Worm (Caenorhabditis elegans) whole organism, L1 larva: ENCODE results near the gene orc-1.

Experiments used
- C04F5.9 ChIP-seq: sonication (generic microtip); optimal IDR thresholded peaks from 2 replicates; lab custom pipeline; 2016; ENCODE audit warnings: missing genetic modification characterization, missing compliant biosample characterization
- C16A3.4 ChIP-seq: fragments of 150-350 bp; optimal IDR thresholded peaks from 2 replicates; lab custom pipeline; 2014; ENCODE audit warnings: missing biosample characterization, missing genetic modification characterization
- F16B12.6 ChIP-seq: fragments of 150-350 bp; optimal IDR thresholded peaks from 2 replicates; lab custom pipeline; 2014; ENCODE audit warnings: missing biosample characterization, missing genetic modification characterization
- aly-2 ChIP-seq: fragments of 150-350 bp; optimal IDR thresholded peaks from 2 replicates; lab custom pipeline; 2014; ENCODE audit warnings: missing biosample characterization, missing genetic modification characterization
- blmp-1 ChIP-seq: fragments of 150-350 bp; optimal IDR thresholded peaks from 2 replicates; lab custom pipeline; 2014; ENCODE audit warnings: missing biosample characterization, missing genetic modification characterization
- ceh-8 ChIP-seq: fragments of 200-800 bp; sonication (Bioruptor generic); optimal IDR thresholded peaks from 2 replicates; lab custom pipeline; 2018; ENCODE audit warnings: mild to moderate bottlenecking, missing genetic modification characterization, moderate library complexity, missing compliant biosample characterization
- ceh-82 ChIP-seq, 3 experiments: fragments of 150-350 bp in 1 of 3; sonication (generic microtip) in 2 of 3; optimal IDR thresholded peaks; 2 replicates each; lab custom pipeline; 2014 to 2017; ENCODE audit warnings: missing biosample characterization in 3 of 3, missing genetic modification characterization in 3 of 3
- ces-1 ChIP-seq: fragments of 150-350 bp; optimal IDR thresholded peaks from 2 replicates; lab custom pipeline; 2014; ENCODE audit warnings: missing biosample characterization, missing genetic modification reagents, missing genetic modification characterization
- dpl-1 ChIP-seq, 3 experiments: fragments of 150-350 bp in 2 of 3; sonication (generic microtip) in 1 of 3; optimal IDR thresholded peaks; 2 replicates each; lab custom pipeline; 2014 to 2017; ENCODE audit warnings: missing biosample characterization in 3 of 3, missing genetic modification characterization in 3 of 3, missing genetic modification reagents in 3 of 3
- efl-1 ChIP-seq, 4 experiments: fragments of 150-350 bp; optimal IDR thresholded peaks in 3 of 4; peaks in 1 of 4; 1 replicate in 1 of 4; 2 replicates in 3 of 4; lab custom pipeline; 2014; ENCODE audit warnings: missing biosample characterization in 2 of 4, missing genetic modification characterization in 2 of 4, missing genetic modification reagents in 2 of 4
- egl-13 ChIP-seq: sonication (generic microtip); optimal IDR thresholded peaks from 2 replicates; lab custom pipeline; 2016; ENCODE audit warnings: missing genotype, missing genetic modification reagents, missing genetic modification characterization, missing compliant biosample characterization
- egl-27 ChIP-seq, 2 experiments: fragments of 150-350 bp in 1 of 2; sonication (generic microtip); optimal IDR thresholded peaks; 3 replicates each; lab custom pipeline; 2017 to 2018; ENCODE audit warnings: missing biosample characterization in 2 of 2, missing genetic modification characterization in 2 of 2, missing genetic modification reagents in 2 of 2
- elt-2 ChIP-seq: sonication (generic microtip); optimal IDR thresholded peaks from 2 replicates; lab custom pipeline; 2016; ENCODE audit warnings: missing genetic modification characterization, mild to moderate bottlenecking, inconsistent platforms, missing compliant biosample characterization, missing genetic modification reagents
- ets-5 ChIP-seq: fragments of 200-800 bp; sonication (Bioruptor generic); IDR thresholded peaks from 2 replicates; pipeline ENCODE4 v1.3.6; 2022; ENCODE audit warnings: missing genetic modification characterization, missing compliant biosample characterization
- fkh-4 ChIP-seq: sonication (generic microtip); optimal IDR thresholded peaks from 2 replicates; lab custom pipeline; 2016; ENCODE audit warnings: missing compliant biosample characterization, missing genetic modification characterization, borderline replicate concordance
- fos-1 ChIP-seq: fragments of 150-350 bp; optimal IDR thresholded peaks from 2 replicates; lab custom pipeline; 2014; ENCODE audit warnings: missing biosample characterization, missing genetic modification characterization
- hlh-17 ChIP-seq: fragments of 200-800 bp; sonication (Bioruptor generic); optimal IDR thresholded peaks from 2 replicates; lab custom pipeline; 2018; ENCODE audit warnings: missing genetic modification characterization, mild to moderate bottlenecking, missing compliant biosample characterization, moderate library complexity, borderline replicate concordance
- hlh-4 ChIP-seq: sonication (generic microtip); optimal IDR thresholded peaks from 2 replicates; lab custom pipeline; 2016; ENCODE audit warnings: mild to moderate bottlenecking, missing genetic modification characterization, missing compliant biosample characterization
- jun-1 ChIP-seq: fragments of 150-350 bp; optimal IDR thresholded peaks from 2 replicates; lab custom pipeline; 2014; ENCODE audit warnings: missing biosample characterization, missing genetic modification reagents, missing genetic modification characterization
- lin-35 ChIP-seq, 2 experiments: fragments of 150-350 bp; optimal IDR thresholded peaks; 2 replicates each; lab custom pipeline; 2014; ENCODE audit warnings: missing biosample characterization in 2 of 2, missing genetic modification characterization in 2 of 2, missing genetic modification reagents in 2 of 2
- lsy-2 ChIP-seq, 2 experiments: fragments of 150-350 bp; optimal IDR thresholded peaks; 2 replicates each; lab custom pipeline; 2014; ENCODE audit warnings: missing biosample characterization in 2 of 2, missing genetic modification characterization in 2 of 2
- mef-2 ChIP-seq: fragments of 150-350 bp; optimal IDR thresholded peaks from 2 replicates; lab custom pipeline; 2014; ENCODE audit warnings: missing biosample characterization, missing genetic modification characterization
- nhr-11 ChIP-seq: fragments of 150-350 bp; optimal IDR thresholded peaks from 2 replicates; lab custom pipeline; 2014; ENCODE audit warnings: missing biosample characterization, missing genetic modification characterization
- nhr-12 ChIP-seq: sonication (generic microtip); optimal IDR thresholded peaks from 2 replicates; lab custom pipeline; 2017; ENCODE audit warnings: missing biosample characterization, missing genetic modification characterization
- nhr-19 ChIP-seq: fragments of 200-800 bp; sonication (Bioruptor generic); conservative IDR thresholded peaks from 2 replicates; pipeline ENCODE4 v1.3.6; 2022; ENCODE audit warnings: missing genetic modification characterization, missing compliant biosample characterization
- nhr-237 ChIP-seq: fragments of 150-350 bp; optimal IDR thresholded peaks from 2 replicates; lab custom pipeline; 2014; ENCODE audit warnings: missing biosample characterization, missing genetic modification characterization
- nhr-71 ChIP-seq: sonication (generic microtip); optimal IDR thresholded peaks from 2 replicates; lab custom pipeline; 2016; ENCODE audit warnings: mild to moderate bottlenecking, missing genetic modification characterization, moderate library complexity, missing compliant biosample characterization
- nhr-85 ChIP-seq: sonication (generic microtip); peaks from one replicate; lab custom pipeline; 2016; ENCODE audit warnings: missing genetic modification characterization, inconsistent platforms, missing compliant biosample characterization
- pag-3 ChIP-seq: sonication (generic microtip); optimal IDR thresholded peaks from 2 replicates; lab custom pipeline; 2017; ENCODE audit warnings: missing genetic modification characterization, mild to moderate bottlenecking, missing compliant biosample characterization, antibody characterized with exemption, borderline replicate concordance; ENCODE audit not compliant: insufficient read depth
- pax-3 ChIP-seq: fragments of 200-800 bp; sonication (Bioruptor generic); optimal IDR thresholded peaks from 2 replicates; lab custom pipeline; 2018; ENCODE audit warnings: mild to moderate bottlenecking, missing genetic modification characterization, moderate library complexity, missing compliant biosample characterization
- pqm-1 ChIP-seq: sonication (generic microtip); optimal IDR thresholded peaks from 3 replicates; lab custom pipeline; 2017; ENCODE audit warnings: missing biosample characterization, missing genetic modification characterization
- skn-1 ChIP-seq: fragments of 150-350 bp; optimal IDR thresholded peaks from 2 replicates; lab custom pipeline; 2014; ENCODE audit warnings: missing biosample characterization, missing genetic modification characterization
- snpc-4 ChIP-seq: fragments of 150-350 bp; optimal IDR thresholded peaks from 2 replicates; lab custom pipeline; 2014; ENCODE audit warnings: missing biosample characterization, missing genetic modification characterization
- snu-23 ChIP-seq: sonication (generic microtip); optimal IDR thresholded peaks from 2 replicates; lab custom pipeline; 2016; ENCODE audit warnings: missing genetic modification characterization, missing compliant biosample characterization
- sox-4 ChIP-seq: sonication (generic microtip); optimal IDR thresholded peaks from 2 replicates; lab custom pipeline; 2016; ENCODE audit warnings: missing genetic modification characterization, missing compliant biosample characterization
- sptf-1 ChIP-seq: fragments of 150-350 bp; optimal IDR thresholded peaks from 2 replicates; lab custom pipeline; 2014; ENCODE audit warnings: missing biosample characterization, missing genetic modification characterization
- sup-37 ChIP-seq: fragments of 200-800 bp; sonication (Bioruptor generic); optimal IDR thresholded peaks from 2 replicates; lab custom pipeline; 2018; ENCODE audit warnings: mild to moderate bottlenecking, missing genetic modification characterization, missing compliant biosample characterization
- swsn-7 ChIP-seq: sonication (generic microtip); optimal IDR thresholded peaks from 2 replicates; lab custom pipeline; 2016; ENCODE audit warnings: missing genetic modification characterization, missing compliant biosample characterization
- tbx-2 ChIP-seq: sonication (generic microtip); optimal IDR thresholded peaks from 2 replicates; lab custom pipeline; 2016; ENCODE audit warnings: missing genetic modification characterization, missing compliant biosample characterization
- tlp-1 ChIP-seq: fragments of 150-350 bp; optimal IDR thresholded peaks from 2 replicates; lab custom pipeline; 2014; ENCODE audit warnings: missing biosample characterization, missing genetic modification characterization
- unc-30 ChIP-seq: sonication (generic microtip); optimal IDR thresholded peaks from 2 replicates; lab custom pipeline; 2017; ENCODE audit warnings: missing biosample characterization, missing genetic modification characterization
- unc-62 ChIP-seq: fragments of 150-350 bp; optimal IDR thresholded peaks from 2 replicates; lab custom pipeline; 2014; ENCODE audit warnings: missing biosample characterization, missing genetic modification reagents, missing genetic modification characterization
- unc-86 ChIP-seq: sonication (generic microtip); optimal IDR thresholded peaks from 2 replicates; lab custom pipeline; 2016; ENCODE audit warnings: missing genetic modification characterization, missing compliant biosample characterization
- unc-98 ChIP-seq: fragments of 200-800 bp; sonication (Bioruptor generic); IDR thresholded peaks from 2 replicates; pipeline ENCODE4 v1.3.6; 2022; ENCODE audit warnings: missing genetic modification characterization, missing compliant biosample characterization
- xbp-1 ChIP-seq: sonication (generic microtip); optimal IDR thresholded peaks from 2 replicates; lab custom pipeline; 2016; ENCODE audit warnings: missing genetic modification characterization, missing compliant biosample characterization
- zag-1 ChIP-seq: fragments of 150-350 bp; optimal IDR thresholded peaks from 2 replicates; lab custom pipeline; 2014; ENCODE audit warnings: missing biosample characterization, missing genetic modification characterization
- zip-4 ChIP-seq: fragments of 200-800 bp; sonication (Bioruptor generic); optimal IDR thresholded peaks from 2 replicates; lab custom pipeline; 2018; ENCODE audit warnings: mild to moderate bottlenecking, missing genetic modification characterization, moderate library complexity, missing compliant biosample characterization
- ztf-11 ChIP-seq, 2 experiments: sonication (generic microtip); optimal IDR thresholded peaks; 2 replicates each; lab custom pipeline; 2016 to 2017; ENCODE audit warnings: missing genetic modification characterization in 2 of 2, missing biosample characterization in 1 of 2, missing compliant biosample characterization in 1 of 2

The orc-1 gene

ce11 chrIII:10642781-10643180, at the start of gene orc-1, which contains the start of gene dhs-11 (continued):
- TF ChIP-seq nhr-85 (tag; lab: Kevin White, UChicago) (no peak), hlh-4 (tag; lab: Kevin White, UChicago) (no peak), snu-23 (GFP tag; lab: Kevin White, UChicago) (peak; percentile 72), zip-4 (GFP tag; lab: Kevin White, UChicago) (no peak), aly-2 (tag; lab: Kevin White, UChicago) (no peak), egl-27 (tag; optimal IDR thresholded peaks at IDR 0.05; lab: Kevin White, UChicago) (no peak), unc-30 (tag; lab: Kevin White, UChicago) (no peak), ceh-82 (tag; optimal IDR thresholded peaks at IDR 0.05; lab: Kevin White, UChicago) (peak in 2 of 3 experiments; percentile 1 to 21), nhr-12 (no peak), ztf-11 (tag; optimal IDR thresholded peaks at IDR 0.05; lab: Kevin White, UChicago) (no peak), unc-62 (GFP tag; lab: Kevin White, UChicago) (no peak), sptf-1 (tag; lab: Kevin White, UChicago) (no peak), lsy-2 (tag; optimal IDR thresholded peaks at IDR 0.05; lab: Kevin White, UChicago) (peak; percentile 98 to 99), sup-37 (GFP tag; lab: Kevin White, UChicago) (no peak), ceh-8 (no peak), pag-3 (tag; lab: Kevin White, UChicago) (no peak), pqm-1 (tag; lab: Kevin White, UChicago) (no peak), elt-2 (tag; lab: Kevin White, UChicago) (no peak), zag-1 (no peak), unc-86 (tag; lab: Kevin White, UChicago) (no peak), xbp-1 (tag; lab: Kevin White, UChicago) (peak; percentile 38), jun-1 (tag; lab: Kevin White, UChicago) (no peak), sox-4 (tag; lab: Kevin White, UChicago) (no peak), skn-1 (peak; percentile 30), C04F5.9 (no peak), ets-5 (no peak), nhr-11 (no peak), egl-13 (tag; lab: Kevin White, UChicago) (no peak), unc-98 (GFP tag; lab: Robert Waterston, UW) (no peak), snpc-4 (tag; lab: Kevin White, UChicago) (peak; percentile 22), C16A3.4 (tag; lab: Kevin White, UChicago) (peak; percentile 59)

ce11 chrIII:10595066-10595465, 47.9 kb upstream of the orc-1 start, which contains the start of gene Y45F3A.9:
Y45F3A.9 (minus strand) TSS chrIII:10595166.
- TF ChIP-seq lin-35 (GFP tag; optimal IDR thresholded peaks at IDR 0.05; lab: Kevin White, UChicago) = no peak
- TF ChIP-seq sox-4 (tag; lab: Kevin White, UChicago) = no peak
- no peak for TF ChIP-seq nhr-19 (GFP tag; lab: Robert Waterston, UW)
- no peak for TF ChIP-seq tlp-1 (tag; lab: Kevin White, UChicago)

DNA sequence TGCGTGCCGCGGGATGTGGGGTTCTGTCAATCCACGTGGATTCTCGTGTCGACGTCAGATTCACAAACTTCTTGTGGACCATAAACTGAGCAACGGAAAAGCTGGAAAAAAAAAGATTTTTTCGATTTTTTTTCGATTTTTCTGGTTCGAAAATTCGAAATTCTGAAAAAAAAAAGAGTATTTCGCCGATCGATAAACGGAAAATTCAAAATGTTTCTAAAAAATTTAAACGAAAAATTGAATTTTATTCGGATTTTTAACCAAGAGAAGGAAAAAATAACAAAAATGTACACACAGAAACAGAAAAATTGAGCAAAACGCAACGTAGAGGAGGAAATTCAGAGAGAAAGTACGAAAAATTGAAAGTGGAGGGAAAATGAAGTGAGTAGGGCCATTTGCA, 46.5 kb upstream of the orc-1 start, which contains the start of gene Y39A1A.3:
Y39A1A.3 (minus strand) TSS at position 101 of the 400 bp plus-strand sequence.
- TF ChIP-seq jun-1 (tag; lab: Kevin White, UChicago) (no peak), dpl-1 (GFP tag; optimal IDR thresholded peaks at IDR 0.05; lab: Kevin White, UChicago) (no peak), ces-1 (no peak)
- TF ChIP-seq, all 84 proteins: peak for 0

- TF ChIP-seq tbx-2 (tag; lab: Kevin White, UChicago) (peak; percentile 70), blmp-1 (tag; lab: Kevin White, UChicago) (peak; percentile 59), ets-5 (no peak), nhr-12 (no peak), nhr-237 (tag; lab: Kevin White, UChicago) (no peak), hlh-17 (GFP tag; lab: Kevin White, UChicago) (no peak), fkh-4 (tag; lab: Kevin White, UChicago) (no peak), nhr-71 (peak; percentile 87), F16B12.6 (tag; lab: Kevin White, UChicago) (peak; percentile 95), swsn-7 (tag; lab: Kevin White, UChicago) (peak; percentile 74), pax-3 (tag; lab: Kevin White, UChicago) (no peak), nhr-19 (GFP tag; lab: Robert Waterston, UW) (peak; percentile 74), efl-1 (optimal IDR thresholded peaks at IDR 0.05; lab: Kevin White, UChicago) (peak; percentile 71 to 73), efl-1 (GFP tag; optimal IDR thresholded peaks at IDR 0.05 in 1 of 2; lab: Kevin White, UChicago) (peak; percentile 74 to 97), mef-2 (tag; lab: Kevin White, UChicago) (no peak), fos-1 (tag; lab: Kevin White, UChicago) (peak; percentile 49), pqm-1 (tag; lab: Kevin White, UChicago) (no peak)
Measured at ce11 chrIII:10599699-10600098, 43.2 kb upstream of the orc-1 start.
